Fruit fly (Drosophila melanogaster): ENCODE results near the gene Ice2.

DNA sequence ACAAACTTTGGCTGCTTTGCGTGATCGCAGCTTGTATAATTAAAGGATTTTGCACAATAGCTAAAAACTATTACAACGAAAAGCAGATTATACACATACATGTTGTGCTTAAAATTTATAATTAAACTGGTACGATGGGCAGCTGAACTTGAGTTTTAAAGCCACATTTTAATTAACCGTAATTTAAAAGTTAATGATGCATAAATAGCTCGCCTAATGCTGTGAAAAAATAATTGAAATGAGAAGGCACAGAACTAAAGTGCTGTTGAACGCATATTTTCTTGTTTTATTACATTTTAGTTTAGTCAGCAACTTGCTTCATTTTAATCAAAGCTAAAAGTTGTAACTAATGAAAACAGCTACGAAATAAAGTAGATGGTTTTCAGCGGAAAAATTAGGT is 399 bp upstream of the Ice2 start, which contains the start of gene Obp93a:
- TF ChIP-seq psq (optimal IDR thresholded peaks at IDR 0.05) = no peak
- no peak for TF ChIP-seq Myc (optimal IDR thresholded peaks at IDR 0.05)
- no peak for TF ChIP-seq insv (optimal IDR thresholded peaks at IDR 0.05)
- no peak for TF ChIP-seq h (optimal IDR thresholded peaks at IDR 0.05)
- TF ChIP-seq Sin3A (optimal IDR thresholded peaks at IDR 0.05) = no peak
